Worm (Caenorhabditis elegans) whole organism, L4 larva: ENCODE results near the gene kle-2.
A peak's percentile ranks its signal among the peaks of the same experiment; 100 is the strongest.

ENCODE experiments used
- T20F7.1 ChIP-seq: fragments of 200-800 bp; sonication (Bioruptor generic); optimal IDR thresholded peaks from 2 replicates; lab custom pipeline; 2018; ENCODE audit warnings: mild to moderate bottlenecking, missing genetic modification characterization, missing compliant biosample characterization
- aha-1 ChIP-seq: fragments of 150-350 bp; peaks from one replicate; lab custom pipeline; 2014; ENCODE audit warnings: missing biosample characterization, missing genetic modification characterization
- ama-1 ChIP-seq: fragments of 150-350 bp; optimal IDR thresholded peaks from 2 replicates; lab custom pipeline; 2014; ENCODE audit warnings: inconsistent platforms, mixed read lengths
- attf-4 ChIP-seq: sonication (generic microtip); optimal IDR thresholded peaks from 3 replicates; lab custom pipeline; 2017; ENCODE audit warnings: missing biosample characterization, missing genetic modification characterization
- ceh-28 ChIP-seq: fragments of 150-350 bp; optimal IDR thresholded peaks from 2 replicates; lab custom pipeline; 2014; ENCODE audit warnings: missing biosample characterization, missing genetic modification reagents, missing genetic modification characterization
- ceh-32 ChIP-seq: sonication (generic microtip); optimal IDR thresholded peaks from 2 replicates; lab custom pipeline; 2016; ENCODE audit warnings: mild to moderate bottlenecking, missing genetic modification characterization, missing compliant biosample characterization; ENCODE audit not compliant: poor library complexity
- ceh-62 ChIP-seq: sonication (generic microtip); optimal IDR thresholded peaks from 2 replicates; lab custom pipeline; 2017; ENCODE audit warnings: missing biosample characterization, missing genetic modification characterization
- daf-16 ChIP-seq, 3 experiments: sonication (generic microtip); optimal IDR thresholded peaks; 2 replicates each; lab custom pipeline; 2016 to 2017; ENCODE audit warnings: missing genetic modification characterization in 3 of 3, missing genetic modification reagents in 3 of 3, mild to moderate bottlenecking in 2 of 3, missing compliant biosample characterization in 2 of 3, missing biosample characterization in 1 of 3, moderate library complexity in 1 of 3
- dmd-6 ChIP-seq: fragments of 200-800 bp; sonication (Bioruptor generic); IDR thresholded peaks from 2 replicates; pipeline ENCODE4 v1.3.6; 2022; ENCODE audit warnings: missing genetic modification reagents, missing genetic modification characterization, missing compliant biosample characterization
- dmd-9 ChIP-seq: fragments of 200-800 bp; sonication (Bioruptor generic); IDR thresholded peaks from 2 replicates; pipeline ENCODE4 v1.3.6; 2022; ENCODE audit warnings: missing genetic modification reagents, missing genetic modification characterization, missing compliant biosample characterization
- dpl-1 ChIP-seq: fragments of 150-350 bp; optimal IDR thresholded peaks from 2 replicates; lab custom pipeline; 2014; ENCODE audit warnings: missing biosample characterization, missing genetic modification reagents, missing genetic modification characterization
- dve-1 ChIP-seq: sonication (generic microtip); optimal IDR thresholded peaks from 2 replicates; lab custom pipeline; 2017; ENCODE audit warnings: antibody characterized with exemption, mild to moderate bottlenecking, missing genetic modification characterization, missing compliant biosample characterization; ENCODE audit not compliant: insufficient read depth
- egl-43 ChIP-seq: fragments of 200-800 bp; sonication (Bioruptor generic); IDR thresholded peaks from 2 replicates; pipeline ENCODE4 v1.3.6; 2022; ENCODE audit warnings: missing genetic modification reagents, missing genetic modification characterization, missing compliant biosample characterization
- fkh-10 ChIP-seq: fragments of 150-350 bp; optimal IDR thresholded peaks from 2 replicates; lab custom pipeline; 2014; ENCODE audit warnings: missing biosample characterization, missing genetic modification reagents, missing genetic modification characterization
- hif-1 ChIP-seq, 2 experiments: sonication (generic microtip); optimal IDR thresholded peaks; 2 replicates each; lab custom pipeline; 2016 to 2017; ENCODE audit warnings: missing compliant biosample characterization in 2 of 2, missing genetic modification characterization in 2 of 2, missing genetic modification reagents in 2 of 2, missing genotype in 2 of 2, mild to moderate bottlenecking in 1 of 2
- hlh-11 ChIP-seq: fragments of 200-800 bp; sonication (Bioruptor generic); optimal IDR thresholded peaks from 2 replicates; lab custom pipeline; 2018; ENCODE audit warnings: mild to moderate bottlenecking, missing genetic modification characterization, missing compliant biosample characterization
- hmg-1.1 ChIP-seq: fragments of 200-800 bp; sonication (Bioruptor generic); IDR thresholded peaks from 2 replicates; pipeline ENCODE4 v1.3.6; 2022; ENCODE audit warnings: missing genetic modification reagents, missing genetic modification characterization, missing compliant biosample characterization
- madf-9 ChIP-seq: fragments of 200-800 bp; sonication (Bioruptor generic); conservative IDR thresholded peaks from 2 replicates; pipeline ENCODE4 v1.3.6; 2022; ENCODE audit warnings: missing genetic modification reagents, missing genetic modification characterization, missing compliant biosample characterization
- mep-1 ChIP-seq: fragments of 150-350 bp; sonication (generic microtip); optimal IDR thresholded peaks from 3 replicates; lab custom pipeline; 2014; ENCODE audit warnings: missing biosample characterization, missing genetic modification characterization
- mes-2 ChIP-seq: sonication (generic microtip); optimal IDR thresholded peaks from 2 replicates; lab custom pipeline; 2016; ENCODE audit warnings: missing genotype, mild to moderate bottlenecking, missing genetic modification characterization, missing compliant biosample characterization; ENCODE audit not compliant: poor library complexity, severe bottlenecking
- mxl-3 ChIP-seq: fragments of 200-800 bp; sonication (Bioruptor generic); optimal IDR thresholded peaks from 2 replicates; lab custom pipeline; 2018; ENCODE audit warnings: mild to moderate bottlenecking, missing genetic modification characterization, missing compliant biosample characterization
- nhr-25 ChIP-seq: sonication (generic microtip); optimal IDR thresholded peaks from 2 replicates; lab custom pipeline; 2017; ENCODE audit warnings: missing genetic modification characterization, mild to moderate bottlenecking, missing compliant biosample characterization, antibody characterized with exemption, moderate library complexity, borderline replicate concordance; ENCODE audit not compliant: insufficient read depth
- nhr-6 ChIP-seq: fragments of 150-350 bp; optimal IDR thresholded peaks from 2 replicates; lab custom pipeline; 2014; ENCODE audit warnings: missing biosample characterization, missing genetic modification characterization
- php-3 ChIP-seq: fragments of 200-800 bp; sonication (Bioruptor generic); IDR thresholded peaks from 2 replicates; pipeline ENCODE4 v1.3.6; 2022; ENCODE audit warnings: missing genetic modification reagents, missing genetic modification characterization, missing compliant biosample characterization
- pqm-1 ChIP-seq: sonication (generic microtip); optimal IDR thresholded peaks from 2 replicates; lab custom pipeline; 2017; ENCODE audit warnings: missing biosample characterization, missing genetic modification characterization
- rbr-2 ChIP-seq: sonication (generic microtip); optimal IDR thresholded peaks from 2 replicates; lab custom pipeline; 2016; ENCODE audit warnings: missing genotype, missing genetic modification characterization, missing compliant biosample characterization
- saeg-2 ChIP-seq: fragments of 200-800 bp; sonication (Bioruptor generic); IDR thresholded peaks from 2 replicates; pipeline ENCODE4 v1.3.6; 2022; ENCODE audit warnings: missing genetic modification reagents, missing genetic modification characterization, missing compliant biosample characterization
- zfp-3 ChIP-seq: fragments of 200-800 bp; sonication (Bioruptor generic); conservative IDR thresholded peaks from 2 replicates; pipeline ENCODE4 v1.3.6; 2022; ENCODE audit warnings: missing genetic modification reagents, missing genetic modification characterization, missing compliant biosample characterization
- ztf-7 ChIP-seq: fragments of 150-350 bp; optimal IDR thresholded peaks from 2 replicates; lab custom pipeline; 2014; ENCODE audit warnings: missing biosample characterization, missing genetic modification characterization

Gene kle-2

DNA sequence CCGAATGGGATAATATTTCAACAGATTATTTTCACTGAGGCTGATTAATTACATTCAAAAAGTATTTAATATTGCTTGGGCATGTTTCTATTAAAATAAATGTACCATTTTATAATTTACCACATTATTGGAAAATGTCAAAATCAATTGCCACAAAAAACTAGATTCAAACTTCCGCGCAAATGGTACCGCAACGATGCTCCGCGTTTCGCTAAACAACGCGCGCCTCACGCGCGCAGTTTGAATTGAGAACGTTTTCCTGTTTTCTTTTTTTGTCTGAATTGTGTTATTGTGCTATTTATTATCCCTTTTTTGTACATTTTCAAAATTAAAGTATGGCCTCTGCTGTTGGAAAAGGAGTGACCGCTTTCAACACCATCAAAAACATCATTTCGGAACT is 698 bp upstream of the kle-2 start, which contains the start of gene C29E4.12 (continued):
- TF ChIP-seq nhr-25 (tag; lab: Kevin White, UChicago) = peak; percentile 55
- TF ChIP-seq dpl-1 (GFP tag; lab: Kevin White, UChicago) = peak; percentile 96
- peak; percentile 99 for TF ChIP-seq T20F7.1 (GFP tag; lab: Kevin White, UChicago)
- TF ChIP-seq fkh-10 (GFP tag; lab: Kevin White, UChicago) = peak; percentile 38
- no peak for TF ChIP-seq ceh-62
- peak; percentile 65; the same call in 1 of the 2 replicates for TF ChIP-seq hmg-1.1
- no peak for TF ChIP-seq saeg-2 (GFP tag; lab: Robert Waterston, UW)
- TF ChIP-seq dmd-9 (GFP tag; lab: Robert Waterston, UW) = no peak
- peak in 1 of 2 experiments; percentile 27 for TF ChIP-seq hif-1 (tag; optimal IDR thresholded peaks at IDR 0.05; lab: Kevin White, UChicago)

DNA sequence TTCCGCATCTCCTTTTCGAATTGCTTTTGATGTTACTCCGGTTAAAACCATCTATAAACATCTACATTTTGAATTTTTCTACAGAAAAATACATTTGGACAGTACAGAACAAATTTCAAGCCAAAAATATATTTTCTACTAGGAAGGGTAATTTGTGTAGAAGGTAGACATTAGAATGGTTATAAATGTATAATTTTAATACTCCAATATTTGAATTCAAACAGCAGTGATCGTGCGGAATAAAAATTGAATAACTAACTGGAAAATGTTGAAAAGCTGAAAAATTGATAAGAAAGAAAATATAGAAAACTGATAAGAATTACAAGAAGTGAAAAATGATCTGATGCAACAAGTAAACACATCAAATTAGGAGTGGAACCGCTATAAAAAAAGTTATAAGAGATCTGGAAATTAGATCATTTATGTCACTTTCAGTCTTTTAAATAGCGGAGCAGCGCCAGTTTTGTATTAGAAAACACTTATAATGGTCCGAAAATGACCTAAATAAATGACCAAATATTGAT is 5.5 kb downstream of the kle-2 start, which contains the start of gene gsto-1:
Gene gsto-1 (minus strand): TSS at position 51 of the 524 bp plus-strand sequence.
- TF ChIP-seq madf-9 (GFP tag; lab: Robert Waterston, UW) (no peak), dpl-1 (GFP tag; lab: Kevin White, UChicago) (no peak), pqm-1 (tag; lab: Kevin White, UChicago) (peak; percentile 21), mep-1 (peak; percentile 40), dve-1 (tag; lab: Kevin White, UChicago) (peak; percentile 47), ztf-7 (peak; percentile 89), daf-16 (GFP tag; optimal IDR thresholded peaks at IDR 0.05; lab: Kevin White, UChicago) (no peak), daf-16 (tag; optimal IDR thresholded peaks at IDR 0.05; lab: Kevin White, UChicago) (peak; percentile 81)

DNA sequence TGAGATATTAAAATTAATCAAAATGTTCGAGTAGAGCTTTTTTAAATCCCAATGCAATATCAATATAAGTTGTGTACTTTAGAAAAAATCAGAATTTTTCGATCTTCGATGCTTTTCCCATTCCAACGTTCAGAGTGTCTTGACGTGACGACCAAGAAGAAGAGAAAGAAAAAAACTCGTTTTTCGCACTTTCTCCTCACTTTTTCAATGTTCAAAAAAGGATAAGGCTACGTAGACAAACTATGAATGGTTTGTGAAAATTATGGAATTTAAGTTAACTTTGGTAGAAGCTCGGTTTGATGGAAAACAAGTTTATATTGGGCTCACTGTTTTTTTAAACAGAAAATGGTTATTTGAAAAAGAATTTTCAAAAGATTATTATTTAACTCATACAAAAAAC is 6.2 kb downstream of the kle-2 start:
- TF ChIP-seq mes-2 (tag; lab: Kevin White, UChicago) (no peak), attf-4 (no peak), php-3 (GFP tag; lab: Robert Waterston, UW) (no peak), rbr-2 (tag; lab: Kevin White, UChicago) (no peak), nhr-6 (tag; lab: Kevin White, UChicago) (no peak), ceh-32 (no peak)

DNA sequence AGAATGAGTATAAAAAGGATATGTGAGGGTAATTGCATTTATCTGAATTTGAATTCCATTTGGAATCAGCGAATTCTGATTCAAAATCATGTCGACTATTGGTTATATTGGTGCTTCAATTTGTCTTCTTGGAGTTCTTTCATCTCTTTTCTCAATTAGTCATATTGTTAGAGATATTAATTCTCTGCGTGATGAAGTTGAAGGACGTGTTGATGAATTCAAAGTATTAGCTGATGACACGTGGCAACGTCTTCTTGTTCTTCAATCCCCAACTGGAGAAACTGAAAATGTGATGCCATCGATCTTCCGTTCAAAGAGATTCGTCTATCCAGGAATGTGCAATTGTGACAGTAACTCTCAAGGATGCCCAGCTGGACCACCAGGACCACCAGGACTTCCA is 7.3 kb downstream of the kle-2 start, which contains the start of gene col-90:
Gene col-90 (plus strand): TSS at position 37 of the 400 bp plus-strand sequence.
- no peak for TF ChIP-seq hlh-11 (tag; lab: Kevin White, UChicago)
- peak; percentile 1 for TF ChIP-seq ama-1 (lab: Kevin White, UChicago)
- TF ChIP-seq aha-1 (tag; lab: Kevin White, UChicago) = peak; percentile 75
- TF ChIP-seq, all 104 proteins: peak for 2

DNA sequence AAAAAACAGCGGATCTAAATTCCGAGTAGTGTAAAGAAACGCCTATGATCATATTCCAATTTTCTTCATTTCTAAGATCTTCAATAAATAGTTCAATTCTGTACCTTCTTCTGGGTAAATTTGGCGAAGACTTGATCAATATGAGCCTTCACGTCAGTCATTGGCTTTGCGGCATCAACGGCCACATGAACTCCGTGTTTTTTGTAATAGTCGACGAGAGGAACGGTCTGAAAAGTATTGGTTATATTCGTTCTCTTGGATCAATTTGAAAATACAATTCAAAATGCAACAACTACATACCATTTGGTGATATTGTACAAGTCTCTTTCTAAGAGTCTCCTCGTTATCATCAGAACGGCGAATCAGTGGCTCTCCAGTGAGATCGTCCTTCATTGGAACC is 8.9 kb downstream of the kle-2 start:
- peak; percentile 92 for TF ChIP-seq aha-1 (tag; lab: Kevin White, UChicago)
- TF ChIP-seq zfp-3 = no peak
- no peak for TF ChIP-seq dmd-6 (GFP tag; lab: Robert Waterston, UW)
- TF ChIP-seq mes-2 (tag; lab: Kevin White, UChicago) = no peak
- TF ChIP-seq mxl-3 (GFP tag; lab: Kevin White, UChicago) = no peak
- no peak for TF ChIP-seq ceh-28 (tag; lab: Kevin White, UChicago)
- TF ChIP-seq egl-43 (GFP tag; lab: Robert Waterston, UW) = no peak
